Worm (Caenorhabditis elegans) whole organism, L4/young adult: ENCODE results near the gene gpx-6.

Source experiments
- W03F9.2 ChIP-seq: fragments of 150-350 bp; optimal IDR thresholded peaks from 2 replicates; lab custom pipeline; 2014; ENCODE audit warnings: missing biosample characterization, missing genetic modification characterization
- dao-5 ChIP-seq: sonication (generic microtip); optimal IDR thresholded peaks from 2 replicates; lab custom pipeline; 2016; ENCODE audit warnings: missing genotype, missing genetic modification characterization, moderate library complexity, missing compliant biosample characterization
- him-1 ChIP-seq: sonication (generic microtip); optimal IDR thresholded peaks from 2 replicates; lab custom pipeline; 2016; ENCODE audit warnings: missing genotype, missing genetic modification reagents, missing genetic modification characterization, missing compliant biosample characterization

DNA sequence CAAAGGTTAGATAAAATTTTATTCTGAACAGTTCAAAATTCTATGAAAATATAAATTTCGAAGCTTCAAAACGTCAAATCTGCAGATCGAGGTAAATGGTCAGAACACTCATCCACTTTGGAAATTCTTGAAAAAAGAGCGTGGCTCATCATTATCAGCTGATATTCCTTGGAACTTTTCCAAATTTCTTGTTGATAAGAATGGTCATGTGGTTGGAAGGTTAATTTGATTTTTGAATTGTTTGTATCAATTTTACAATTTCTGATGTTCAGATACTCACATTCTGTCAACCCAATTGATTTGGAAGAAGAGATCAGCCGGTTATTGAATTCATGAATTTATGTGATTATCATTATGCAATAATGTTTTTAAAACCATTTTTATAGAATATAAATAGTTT is 1.1 kb downstream of the gpx-6 start:
- TF ChIP-seq dao-5 (tag; lab: Kevin White, UChicago) (no peak), him-1 (no peak), W03F9.2 (tag; lab: Kevin White, UChicago) (no peak)
